Fruit fly (Drosophila melanogaster) whole organism, embryonic: ENCODE data around the gene CG12672.

Experiments used
- ATbp ChIP-seq: fragments of 200-800 bp; sonication (Bioruptor generic); optimal IDR thresholded peaks from 2 replicates; lab custom pipeline; 2017; ENCODE audit warnings: missing biosample characterization, mild to moderate bottlenecking, missing genetic modification characterization, missing genetic modification reagents
- Blimp-1 ChIP-seq: fragments of 200-800 bp; sonication (Bioruptor generic); optimal IDR thresholded peaks from 3 replicates; lab custom pipeline; 2018; ENCODE audit warnings: missing biosample characterization, missing genetic modification characterization, mild to moderate bottlenecking, moderate library complexity, missing genetic modification reagents
- CG10274 ChIP-seq: fragments of 200-800 bp; sonication (Bioruptor generic); optimal IDR thresholded peaks from 3 replicates; lab custom pipeline; 2017; ENCODE audit warnings: missing biosample characterization, mild to moderate bottlenecking, missing genetic modification characterization
- CG12942 ChIP-seq: fragments of 200-800 bp; sonication (Bioruptor generic); optimal IDR thresholded peaks from 3 replicates; lab custom pipeline; 2016; ENCODE audit warnings: missing biosample characterization, missing genetic modification characterization
- CG14050 ChIP-seq: fragments of 200-800 bp; sonication (Bioruptor generic); IDR thresholded peaks from 3 replicates; pipeline ENCODE4 v1.3.6; 2022; ENCODE audit warnings: missing biosample characterization, missing genetic modification characterization
- CG16813 ChIP-seq: fragments of 200-800 bp; sonication (Bioruptor generic); IDR thresholded peaks from 3 replicates; pipeline ENCODE4 v1.3.6; 2022; ENCODE audit warnings: missing biosample characterization, missing genetic modification characterization; ENCODE audit not compliant: partially characterized antibody
- CG17359 ChIP-seq: fragments of 200-800 bp; sonication (Bioruptor generic); optimal IDR thresholded peaks from 3 replicates; lab custom pipeline; 2018; ENCODE audit warnings: missing biosample characterization, mild to moderate bottlenecking, missing genetic modification characterization, moderate library complexity
- CG17361 ChIP-seq: fragments of 200-800 bp; sonication (Bioruptor generic); IDR thresholded peaks from 3 replicates; pipeline ENCODE4 v1.3.6; 2022; ENCODE audit warnings: missing biosample characterization, missing genetic modification characterization
- CG1832 ChIP-seq: fragments of 200-800 bp; sonication (Bioruptor generic); optimal IDR thresholded peaks from 2 replicates; lab custom pipeline; 2017; ENCODE audit warnings: missing biosample characterization, mild to moderate bottlenecking, missing genetic modification characterization, inconsistent platforms
- CG18619 ChIP-seq: fragments of 200-800 bp; sonication (Bioruptor generic); optimal IDR thresholded peaks from 3 replicates; lab custom pipeline; 2017; ENCODE audit warnings: missing biosample characterization, mild to moderate bottlenecking, missing genetic modification characterization
- CG2678 ChIP-seq: fragments of 200-800 bp; sonication (Bioruptor generic); optimal IDR thresholded peaks from 3 replicates; lab custom pipeline; 2019; ENCODE audit warnings: missing biosample characterization, mild to moderate bottlenecking, missing genetic modification characterization, moderate library complexity
- CG3407 ChIP-seq: fragments of 200-800 bp; sonication (Bioruptor generic); optimal IDR thresholded peaks from 2 replicates; lab custom pipeline; 2018; ENCODE audit warnings: missing biosample characterization, mild to moderate bottlenecking, missing genetic modification characterization
- CG4707 ChIP-seq: fragments of 200-800 bp; sonication (Bioruptor generic); optimal IDR thresholded peaks from 2 replicates; lab custom pipeline; 2018; ENCODE audit warnings: missing biosample characterization, mild to moderate bottlenecking, missing genetic modification characterization, moderate library complexity
- CG5180 ChIP-seq: fragments of 200-800 bp; sonication (Bioruptor generic); optimal IDR thresholded peaks from 3 replicates; lab custom pipeline; 2017; ENCODE audit warnings: missing biosample characterization, missing genetic modification characterization, mild to moderate bottlenecking, moderate library complexity, missing genetic modification reagents
- CG6175 ChIP-seq: fragments of 200-800 bp; sonication (Bioruptor generic); IDR thresholded peaks from 3 replicates; pipeline ENCODE4 v1.3.6; 2022; ENCODE audit warnings: missing biosample characterization, missing genetic modification characterization
- CG6254 ChIP-seq: fragments of 200-800 bp; sonication (Bioruptor generic); optimal IDR thresholded peaks from 3 replicates; lab custom pipeline; 2017; ENCODE audit warnings: mild to moderate bottlenecking, missing biosample characterization, missing genetic modification reagents, missing genetic modification characterization
- CG7839 ChIP-seq: fragments of 200-800 bp; sonication (Bioruptor generic); optimal IDR thresholded peaks from 3 replicates; lab custom pipeline; 2018; ENCODE audit warnings: missing biosample characterization, mild to moderate bottlenecking, missing genetic modification characterization, moderate library complexity
- CG9437 ChIP-seq: fragments of 200-800 bp; sonication (Bioruptor generic); optimal IDR thresholded peaks from 2 replicates; lab custom pipeline; 2018; ENCODE audit warnings: missing biosample characterization, mild to moderate bottlenecking, missing genetic modification characterization
- E2f2 ChIP-seq: fragments of 200-800 bp; sonication (Bioruptor generic); IDR thresholded peaks from 2 replicates; pipeline ENCODE4 v1.3.6; 2022; ENCODE audit warnings: missing biosample characterization, missing genetic modification characterization
- Elba2 ChIP-seq: fragments of 200-800 bp; sonication (Bioruptor generic); optimal IDR thresholded peaks from 3 replicates; lab custom pipeline; 2016; ENCODE audit warnings: missing biosample characterization, missing genetic modification characterization
- Ets65A ChIP-seq: fragments of 200-800 bp; sonication (Bioruptor generic); peaks from one replicate; lab custom pipeline; 2016; ENCODE audit warnings: missing biosample characterization, missing genetic modification characterization
- Fer2 ChIP-seq: fragments of 200-800 bp; sonication (Bioruptor generic); optimal IDR thresholded peaks from 2 replicates; lab custom pipeline; 2018; ENCODE audit warnings: missing biosample characterization, mild to moderate bottlenecking, missing genetic modification characterization, moderate library complexity
- H2.0 ChIP-seq: fragments of 200-800 bp; sonication (Bioruptor generic); IDR thresholded peaks from 2 replicates; pipeline ENCODE4 v1.3.6; 2022; ENCODE audit warnings: missing biosample characterization, missing genetic modification characterization
- Kr ChIP-seq: fragments of 200-800 bp; sonication (Bioruptor generic); optimal IDR thresholded peaks from 2 replicates; lab custom pipeline; 2017; ENCODE audit warnings: missing biosample characterization, mild to moderate bottlenecking, missing genetic modification characterization
- Mrtf ChIP-seq: fragments of 200-800 bp; sonication (Bioruptor generic); IDR thresholded peaks from 3 replicates; pipeline ENCODE4 v1.3.6; 2022; ENCODE audit warnings: missing biosample characterization, missing genetic modification characterization
- Myb ChIP-seq: fragments of 200-800 bp; sonication (Bioruptor generic); optimal IDR thresholded peaks from 2 replicates; lab custom pipeline; 2016; ENCODE audit warnings: missing biosample characterization, missing genetic modification characterization
- Neu2 ChIP-seq: fragments of 200-800 bp; sonication (Bioruptor generic); optimal IDR thresholded peaks from 3 replicates; lab custom pipeline; 2016; ENCODE audit warnings: missing biosample characterization, missing genetic modification characterization, borderline replicate concordance
- Ravus ChIP-seq: fragments of 200-800 bp; sonication (Bioruptor generic); IDR thresholded peaks from 2 replicates; pipeline ENCODE4 v1.3.6; 2022; ENCODE audit warnings: missing biosample characterization, missing genetic modification characterization
- Rfx ChIP-seq: fragments of 200-800 bp; sonication (Bioruptor generic); IDR thresholded peaks from 2 replicates; pipeline ENCODE4 v1.3.6; 2022; ENCODE audit warnings: missing biosample characterization, missing genetic modification characterization
- Sin3A ChIP-seq: fragments of >200 bp; optimal IDR thresholded peaks from 2 replicates; lab custom pipeline; 2018
- Vsx1 ChIP-seq: fragments of 200-800 bp; sonication (Bioruptor generic); optimal IDR thresholded peaks from 2 replicates; lab custom pipeline; 2017; ENCODE audit warnings: missing biosample characterization, mild to moderate bottlenecking, missing genetic modification characterization, missing genetic modification reagents
- ab ChIP-seq: fragments of 200-800 bp; sonication (Bioruptor generic); optimal IDR thresholded peaks from 2 replicates; lab custom pipeline; 2016; ENCODE audit warnings: missing biosample characterization, missing genetic modification characterization
- bab2 ChIP-seq: fragments of 200-800 bp; sonication (Bioruptor generic); optimal IDR thresholded peaks from 2 replicates; lab custom pipeline; 2016; ENCODE audit warnings: missing biosample characterization, missing genetic modification characterization
- bcd ChIP-seq: fragments of 200-800 bp; sonication (Bioruptor generic); optimal IDR thresholded peaks from 2 replicates; lab custom pipeline; 2017; ENCODE audit warnings: missing biosample characterization, mild to moderate bottlenecking, missing genetic modification characterization
- br ChIP-seq: fragments of >200 bp; optimal IDR thresholded peaks from 2 replicates; lab custom pipeline; 2017
- cwo ChIP-seq: fragments of 200-800 bp; sonication (Bioruptor generic); optimal IDR thresholded peaks from 3 replicates; lab custom pipeline; 2017; ENCODE audit warnings: missing biosample characterization, missing genetic modification characterization, mild to moderate bottlenecking, moderate library complexity, missing genetic modification reagents
- eyg ChIP-seq: fragments of 200-800 bp; sonication (Bioruptor generic); optimal IDR thresholded peaks from 3 replicates; lab custom pipeline; 2016; ENCODE audit warnings: missing biosample characterization, missing genetic modification characterization
- fru ChIP-seq: fragments of >200 bp; optimal IDR thresholded peaks from 2 replicates; lab custom pipeline; 2017
- h ChIP-seq: fragments of >200 bp; optimal IDR thresholded peaks from 2 replicates; lab custom pipeline; 2017
- knrl ChIP-seq: fragments of 200-800 bp; sonication (Bioruptor generic); IDR thresholded peaks from 3 replicates; pipeline ENCODE4 v1.3.6; 2022; ENCODE audit warnings: missing biosample characterization, missing genetic modification characterization; ENCODE audit not compliant: partially characterized antibody
- lbe ChIP-seq: fragments of 200-800 bp; sonication (Bioruptor generic); optimal IDR thresholded peaks from 2 replicates; lab custom pipeline; 2016; ENCODE audit warnings: missing biosample characterization, mild to moderate bottlenecking, missing genetic modification characterization
- nau ChIP-seq: fragments of 200-800 bp; sonication (Bioruptor generic); optimal IDR thresholded peaks from 3 replicates; lab custom pipeline; 2017; ENCODE audit warnings: missing biosample characterization, mild to moderate bottlenecking, missing genetic modification characterization, missing genetic modification reagents
- nmo ChIP-seq: fragments of 200-800 bp; sonication (Bioruptor generic); optimal IDR thresholded peaks from 2 replicates; lab custom pipeline; 2018; ENCODE audit warnings: missing biosample characterization, mild to moderate bottlenecking, missing genetic modification characterization, moderate library complexity
- oc ChIP-seq: fragments of 200-800 bp; sonication (Bioruptor generic); optimal IDR thresholded peaks from 2 replicates; lab custom pipeline; 2018; ENCODE audit warnings: missing biosample characterization, mild to moderate bottlenecking, missing genetic modification characterization, moderate library complexity
- pita ChIP-seq: fragments of 200-800 bp; sonication (Bioruptor generic); optimal IDR thresholded peaks from 2 replicates; lab custom pipeline; 2017; ENCODE audit warnings: missing biosample characterization, mild to moderate bottlenecking, missing genetic modification characterization
- salm ChIP-seq: fragments of 200-800 bp; sonication (Bioruptor generic); optimal IDR thresholded peaks from 2 replicates; lab custom pipeline; 2018; ENCODE audit warnings: missing biosample characterization, mild to moderate bottlenecking, missing genetic modification characterization
- scrt ChIP-seq: fragments of 200-800 bp; sonication (Bioruptor generic); optimal IDR thresholded peaks from 2 replicates; lab custom pipeline; 2018; ENCODE audit warnings: missing biosample characterization, mild to moderate bottlenecking, missing genetic modification characterization, moderate library complexity
- sens-2 ChIP-seq: fragments of 200-800 bp; sonication (Bioruptor generic); IDR thresholded peaks from 2 replicates; pipeline ENCODE4 v1.3.6; 2022; ENCODE audit warnings: missing biosample characterization, missing genetic modification characterization
- slou ChIP-seq: fragments of 200-800 bp; sonication (Bioruptor generic); optimal IDR thresholded peaks from 3 replicates; lab custom pipeline; 2016; ENCODE audit warnings: missing biosample characterization, missing genetic modification characterization
- slp2 ChIP-seq: fragments of 200-800 bp; sonication (Bioruptor generic); optimal IDR thresholded peaks from 2 replicates; lab custom pipeline; 2016; ENCODE audit warnings: missing biosample characterization, missing genetic modification characterization
- tx ChIP-seq: fragments of 200-800 bp; sonication (Bioruptor generic); optimal IDR thresholded peaks from 2 replicates; lab custom pipeline; 2016; ENCODE audit warnings: missing biosample characterization, missing genetic modification characterization

Gene CG12672

DNA sequence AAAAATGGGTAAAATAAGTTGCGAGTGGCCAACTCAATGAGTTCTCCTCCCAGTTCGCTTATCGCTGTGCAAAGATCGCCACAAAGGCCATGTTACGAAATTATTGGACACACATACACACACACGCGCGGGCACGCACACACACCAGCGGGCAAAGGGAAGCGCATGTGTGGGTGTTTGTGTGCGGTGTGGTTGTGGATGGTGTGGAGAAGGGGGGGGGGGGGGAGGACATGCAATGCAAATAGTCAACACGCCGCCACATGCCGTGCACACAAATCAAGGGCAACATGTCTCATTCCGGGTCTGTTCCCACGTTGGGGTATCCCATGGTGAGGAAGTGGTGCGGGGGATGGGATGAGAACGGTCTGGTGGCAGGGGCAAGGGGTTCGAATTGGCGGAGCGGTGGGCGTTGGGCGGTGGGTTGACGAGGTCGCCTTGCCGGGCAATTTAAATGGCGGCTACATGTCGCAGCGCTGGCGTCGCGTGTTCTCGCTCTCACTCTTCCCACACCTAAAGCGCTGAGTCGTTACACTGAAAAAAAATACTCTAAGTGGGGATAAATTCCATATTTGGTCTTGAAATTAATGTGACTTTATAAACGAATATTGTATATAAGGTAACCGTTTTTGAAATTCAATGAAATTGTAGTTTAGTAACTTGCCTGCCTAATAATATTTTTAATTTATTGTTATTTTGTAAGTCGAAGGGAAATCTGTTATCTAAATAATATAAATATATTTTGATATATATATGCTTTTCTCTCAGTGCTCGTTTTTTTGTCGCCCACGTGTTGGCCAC is 3.4 kb downstream of the CG12672 start (continued):
- no peak for TF ChIP-seq br (lab: Kevin White, UChicago)
- no peak for TF ChIP-seq pita (GFP tag; lab: Kevin White, UChicago)
- TF ChIP-seq CG5180, result peak; percentile 6
- TF ChIP-seq tx (GFP tag; lab: Kevin White, UChicago), result no peak
- TF ChIP-seq CG4707 (GFP tag; lab: Kevin White, UChicago), result no peak
- 0 out of 3 replicates have a peak, but pooled peaks have one; percentile 21 for TF ChIP-seq CG6175 (GFP tag; lab: Robert Waterston, UW)
- no peak for TF ChIP-seq Neu2 (GFP tag; lab: Kevin White, UChicago)
- TF ChIP-seq CG10274 (GFP tag; lab: Kevin White, UChicago), result no peak
- TF ChIP-seq slou (GFP tag; lab: Kevin White, UChicago), result no peak
- no peak for TF ChIP-seq Myb (GFP tag; lab: Kevin White, UChicago)
- peak; percentile 16 for TF ChIP-seq CG7839 (tag; lab: Kevin White, UChicago)
- TF ChIP-seq CG12942 (GFP tag; lab: Kevin White, UChicago), result no peak
- no peak for TF ChIP-seq Vsx1 (GFP tag; lab: Kevin White, UChicago)
- no peak for TF ChIP-seq ab
- no peak for TF ChIP-seq CG9437 (GFP tag; lab: Kevin White, UChicago)
- TF ChIP-seq CG1832 (GFP tag; lab: Kevin White, UChicago), result no peak
- TF ChIP-seq Elba2 (GFP tag; lab: Kevin White, UChicago), result no peak
- no peak for TF ChIP-seq salm (tag; lab: Kevin White, UChicago)
- TF ChIP-seq CG16813 (GFP tag; lab: Robert Waterston, UW), result no peak
- TF ChIP-seq scrt, result peak; percentile 60
- peak; percentile 1 for TF ChIP-seq Fer2 (tag; lab: Kevin White, UChicago)
- TF ChIP-seq CG6254 (GFP tag; lab: Kevin White, UChicago), result no peak
- TF ChIP-seq cwo, result peak; percentile 58
- no peak for TF ChIP-seq Rfx (GFP tag; lab: Robert Waterston, UW)
- no peak for TF ChIP-seq ATbp (GFP tag; lab: Kevin White, UChicago)
- TF ChIP-seq CG2678, result peak; percentile 83
- no peak for TF ChIP-seq eyg
- TF ChIP-seq Blimp-1, result peak; percentile 14
- no peak for TF ChIP-seq nmo (GFP tag; lab: Kevin White, UChicago)
- no peak for TF ChIP-seq Ets65A (GFP tag; lab: Kevin White, UChicago)
- no peak for TF ChIP-seq CG3407 (GFP tag; lab: Kevin White, UChicago)
- TF ChIP-seq knrl (GFP tag; lab: Robert Waterston, UW), result no peak
- no peak for TF ChIP-seq CG18619 (GFP tag; lab: Kevin White, UChicago)
- no peak for TF ChIP-seq CG14050 (GFP tag; lab: Robert Waterston, UW)
- no peak for TF ChIP-seq lbe (GFP tag; lab: Kevin White, UChicago)
- TF ChIP-seq bcd (GFP tag; lab: Kevin White, UChicago), result peak; percentile 44
- peak; percentile 28; the same call in 1 of the 2 replicates for TF ChIP-seq E2f2
- TF ChIP-seq Ravus (GFP tag; lab: Robert Waterston, UW), result no peak
- TF ChIP-seq CG17361 (GFP tag; lab: Robert Waterston, UW), result no peak
- TF ChIP-seq Sin3A (lab: Kevin White, UChicago), result no peak
- no peak for TF ChIP-seq slp2 (GFP tag; lab: Kevin White, UChicago)
- TF ChIP-seq Kr (GFP tag; lab: Kevin White, UChicago), result no peak
- TF ChIP-seq h (lab: Kevin White, UChicago), result no peak
- TF ChIP-seq Mrtf, result no peak
- no peak for TF ChIP-seq oc (tag; lab: Kevin White, UChicago)
- TF ChIP-seq nau, result no peak
- TF ChIP-seq H2.0 (GFP tag; lab: Robert Waterston, UW), result no peak
- TF ChIP-seq bab2, result no peak
- TF ChIP-seq CG17359 (tag; lab: Kevin White, UChicago), result peak; percentile 59
- no peak for TF ChIP-seq fru (lab: Kevin White, UChicago)
- no peak for TF ChIP-seq sens-2 (GFP tag; lab: Robert Waterston, UW)
